Worm (Caenorhabditis elegans): ENCODE measurements around the gene clh-6.

The clh-6 gene

ce11 chrV:12033841-12034240, 29.3 kb downstream of the clh-6 start:
- TF ChIP-seq egl-5 (tag; optimal IDR thresholded peaks at IDR 0.05) (no peak), ceh-82 (tag; optimal IDR thresholded peaks at IDR 0.05) (no peak), eor-1 (tag; optimal IDR thresholded peaks at IDR 0.05) (no peak), ceh-16 (tag; optimal IDR thresholded peaks at IDR 0.05) (no peak), elt-3 (tag; optimal IDR thresholded peaks at IDR 0.05) (no peak), snpc-4 (tag; optimal IDR thresholded peaks at IDR 0.05) (no peak), lin-39 (tag; optimal IDR thresholded peaks at IDR 0.05) (no peak), nhr-67 (tag; optimal IDR thresholded peaks at IDR 0.05) (no peak), mdl-1 (tag; optimal IDR thresholded peaks at IDR 0.05) (no peak), pqm-1 (tag; optimal IDR thresholded peaks at IDR 0.05) (no peak), egl-27 (tag; optimal IDR thresholded peaks at IDR 0.05) (no peak), jun-1 (tag; optimal IDR thresholded peaks at IDR 0.05) (no peak), nfya-1 (tag; optimal IDR thresholded peaks at IDR 0.05; ENCODE audit: insufficient read depth) (no peak), elt-2 (tag; optimal IDR thresholded peaks at IDR 0.05) (no peak), fkh-2 (tag; optimal IDR thresholded peaks at IDR 0.05) (no peak), ZK546.5 (tag; optimal IDR thresholded peaks at IDR 0.05) (no peak), lin-15B (tag; optimal IDR thresholded peaks at IDR 0.05) (no peak), ztf-4 (tag; optimal IDR thresholded peaks at IDR 0.05) (no peak)

- TF ChIP-seq pqm-1 (tag; optimal IDR thresholded peaks at IDR 0.05) = no peak
- TF ChIP-seq nhr-67 (tag; optimal IDR thresholded peaks at IDR 0.05) = no peak
Measured at ce11 chrV:12032060-12032459, 31.1 kb downstream of the clh-6 start, which contains the start of gene pkc-1. Gene pkc-1, minus strand, starts transcription at chrV:12032160.

ce11 chrV:12028151-12028550, 35.0 kb downstream of the clh-6 start:
- TF ChIP-seq mdl-1 (tag; optimal IDR thresholded peaks at IDR 0.05) (no peak), ceh-82 (tag; optimal IDR thresholded peaks at IDR 0.05) (no peak), elt-2 (tag; optimal IDR thresholded peaks at IDR 0.05) (no peak), R02D3.7 (tag; optimal IDR thresholded peaks at IDR 0.05) (no peak), nhr-76 (tag; optimal IDR thresholded peaks at IDR 0.05) (no peak), lsy-12 (tag; optimal IDR thresholded peaks at IDR 0.05) (no peak), lin-39 (tag; optimal IDR thresholded peaks at IDR 0.05) (no peak), unc-62 (GFP tag; optimal IDR thresholded peaks at IDR 0.05) (no peak), fkh-10 (GFP tag; optimal IDR thresholded peaks at IDR 0.05) (no peak), fkh-2 (tag; optimal IDR thresholded peaks at IDR 0.05) (no peak), nhr-28 (tag; optimal IDR thresholded peaks at IDR 0.05) (no peak), nhr-43 (tag; optimal IDR thresholded peaks at IDR 0.05; ENCODE audit: poor library complexity, severe bottlenecking) (no peak), ceh-28 (tag; optimal IDR thresholded peaks at IDR 0.05) (no peak)

ce11 chrV:12026878-12027477, 36.2 kb downstream of the clh-6 start:
- TF ChIP-seq pha-4 (tag; optimal IDR thresholded peaks at IDR 0.05) (no peak), lin-15B (tag; optimal IDR thresholded peaks at IDR 0.05) (peak; percentile 8), lin-39 (tag; optimal IDR thresholded peaks at IDR 0.05) (peak; percentile 74), nhr-76 (tag; optimal IDR thresholded peaks at IDR 0.05) (no peak), ceh-16 (tag; optimal IDR thresholded peaks at IDR 0.05) (no peak), egl-5 (tag; optimal IDR thresholded peaks at IDR 0.05) (no peak), egl-27 (tag; optimal IDR thresholded peaks at IDR 0.05) (no peak), hmg-11 (tag; optimal IDR thresholded peaks at IDR 0.05) (peak; percentile 21), nfya-1 (tag; optimal IDR thresholded peaks at IDR 0.05; ENCODE audit: insufficient read depth) (peak; percentile 75), nhr-12 (tag; optimal IDR thresholded peaks at IDR 0.05) (no peak), daf-12 (tag; optimal IDR thresholded peaks at IDR 0.05) (no peak), nhr-77 (tag; optimal IDR thresholded peaks at IDR 0.05) (no peak), elt-2 (tag; optimal IDR thresholded peaks at IDR 0.05) (no peak), snpc-4 (tag; optimal IDR thresholded peaks at IDR 0.05) (peak; percentile 24), fkh-10 (GFP tag; optimal IDR thresholded peaks at IDR 0.05) (peak; percentile 84), ceh-82 (tag; optimal IDR thresholded peaks at IDR 0.05) (no peak), zag-1 (tag; optimal IDR thresholded peaks at IDR 0.05) (no peak)

- TF ChIP-seq egl-5 (tag; optimal IDR thresholded peaks at IDR 0.05) (peak; percentile 36), nfya-1 (tag; optimal IDR thresholded peaks at IDR 0.05; ENCODE audit: insufficient read depth) (peak; percentile 45), ztf-4 (tag; optimal IDR thresholded peaks at IDR 0.05) (no peak), pqm-1 (tag; optimal IDR thresholded peaks at IDR 0.05) (no peak), fkh-10 (GFP tag; optimal IDR thresholded peaks at IDR 0.05) (peak; percentile 97)
Measured at ce11 chrV:12025683-12026082, 37.5 kb downstream of the clh-6 start.

Measured in whole organism, L3 larva.